Fruit fly (Drosophila melanogaster): ENCODE results near the gene twin.

Gene twin

DNA sequence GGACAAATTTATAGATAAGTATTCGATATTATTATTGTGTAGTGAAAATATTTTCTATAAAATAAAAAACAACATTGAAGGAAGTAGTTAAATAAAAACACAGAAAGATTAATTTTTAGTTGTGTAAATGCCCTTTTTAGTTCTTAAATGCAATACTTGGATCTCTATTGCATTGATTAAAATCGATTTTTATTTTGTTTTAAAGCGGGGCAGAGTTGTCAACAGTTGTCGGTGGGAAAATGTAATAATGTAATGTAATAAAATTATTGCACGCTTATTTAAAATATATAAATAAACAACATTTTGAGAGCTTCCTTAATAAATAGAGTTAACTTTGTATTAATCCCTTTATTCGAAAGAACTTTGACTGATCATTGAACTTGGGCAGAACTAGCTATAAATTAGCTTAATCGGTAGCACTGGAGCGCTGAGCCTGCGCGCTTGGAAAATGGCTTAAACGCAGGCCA lies 58.2 kb downstream of the twin start, which contains the start of gene Apc2 (continued):
- TF ChIP-seq CG9797 (GFP tag; optimal IDR thresholded peaks at IDR 0.05) (no peak), CG15514 (GFP tag; optimal IDR thresholded peaks at IDR 0.05) (peak; percentile 69), zen (tag; optimal IDR thresholded peaks at IDR 0.05) (peak; percentile 57), CG7786 (GFP tag; optimal IDR thresholded peaks at IDR 0.05) (no peak), az2 (GFP tag; optimal IDR thresholded peaks at IDR 0.05) (peak; percentile 72), GATAe (GFP tag; conservative IDR thresholded peaks at IDR 0.05) (no peak), peb (GFP tag; IDR thresholded peaks at IDR 0.05) (no peak), nerfin-2 (GFP tag; IDR thresholded peaks at IDR 0.05; ENCODE audit: partially characterized antibody) (no peak), Ptx1 (GFP tag; IDR thresholded peaks at IDR 0.05) (peak; percentile 70), CG4617 (GFP tag; optimal IDR thresholded peaks at IDR 0.05; ENCODE audit: borderline replicate concordance) (no peak), ase (GFP tag; IDR thresholded peaks at IDR 0.05) (peak; percentile 35; the same call in 2 of the 3 replicates), D19A (tag; optimal IDR thresholded peaks at IDR 0.05) (peak; percentile 65), ci (GFP tag; IDR thresholded peaks at IDR 0.05) (peak; percentile 64; the same call in 2 of the 3 replicates), CG9876 (GFP tag; optimal IDR thresholded peaks at IDR 0.05) (no peak), grn (GFP tag; optimal IDR thresholded peaks at IDR 0.05) (no peak), CG2120 (GFP tag; optimal IDR thresholded peaks at IDR 0.05) (peak; percentile 66), Camta (GFP tag; optimal IDR thresholded peaks at IDR 0.05) (peak; percentile 23), CG12071 (GFP tag; optimal IDR thresholded peaks at IDR 0.05) (no peak), CG43689 (GFP tag; IDR thresholded peaks at IDR 0.05) (no peak), CkIIα-i1 (GFP tag; IDR thresholded peaks at IDR 0.05) (no peak), dpn (GFP tag; optimal IDR thresholded peaks at IDR 0.05) (peak; percentile 34 to 61), CG4404 (GFP tag; IDR thresholded peaks at IDR 0.05) (peak; percentile 56), fd64A (GFP tag; optimal IDR thresholded peaks at IDR 0.05) (no peak), Myb (GFP tag; optimal IDR thresholded peaks at IDR 0.05) (peak; percentile 2), CG6175 (GFP tag; IDR thresholded peaks at IDR 0.05) (no peak), ewg (GFP tag; optimal IDR thresholded peaks at IDR 0.05) (peak; percentile 73), maf-S (GFP tag; optimal IDR thresholded peaks at IDR 0.05) (no peak), odd (GFP tag; optimal IDR thresholded peaks at IDR 0.05) (no peak), pzg (GFP tag; optimal IDR thresholded peaks at IDR 0.05) (peak; percentile 21), crc (GFP tag; optimal IDR thresholded peaks at IDR 0.05) (no peak), CG2199 (GFP tag; IDR thresholded peaks at IDR 0.05) (no peak), CG16863 (GFP tag; optimal IDR thresholded peaks at IDR 0.05) (peak; percentile 11), ac (GFP tag; optimal IDR thresholded peaks at IDR 0.05) (no peak), NfI (GFP tag; optimal IDR thresholded peaks at IDR 0.05) (peak; percentile 56), ERR (GFP tag; optimal IDR thresholded peaks at IDR 0.05) (no peak), salm (tag; optimal IDR thresholded peaks at IDR 0.05) (peak; percentile 27), CG14050 (GFP tag; IDR thresholded peaks at IDR 0.05) (no peak), Hey (tag; optimal IDR thresholded peaks at IDR 0.05) (no peak), sens-2 (GFP tag; IDR thresholded peaks at IDR 0.05) (no peak), cwo (GFP tag; optimal IDR thresholded peaks at IDR 0.05) (no peak), CG5245 (GFP tag; optimal IDR thresholded peaks at IDR 0.05) (peak; percentile 42), Drgx (GFP tag; IDR thresholded peaks at IDR 0.05) (peak; percentile 52; the same call in 1 of the 2 replicates), CG1024 (GFP tag; IDR thresholded peaks at IDR 0.05) (no peak), Opbp (GFP tag; IDR thresholded peaks at IDR 0.05; ENCODE audit: partially characterized antibody) (no peak), CG4707 (GFP tag; optimal IDR thresholded peaks at IDR 0.05) (no peak), CG4820 (GFP tag; optimal IDR thresholded peaks at IDR 0.05) (peak; percentile 6), p53 (GFP tag; optimal IDR thresholded peaks at IDR 0.05) (no peak), CG4360 (GFP tag; IDR thresholded peaks at IDR 0.05) (no peak), Nf-YA (GFP tag; IDR thresholded peaks at IDR 0.05) (no peak), Sin3A (optimal IDR thresholded peaks at IDR 0.05) (no peak), CG6854 (GFP tag; optimal IDR thresholded peaks at IDR 0.05) (no peak), ato (GFP tag; IDR thresholded peaks at IDR 0.05; ENCODE audit: partially characterized antibody) (no peak)
